Worm (Caenorhabditis elegans): ENCODE data around the gene sre-40.

Gene sre-40

ce11 chrII:4715676-4716075 lies 32.1 kb upstream of the sre-40 start, which contains the start of gene F41C3.8:
TSS of gene F41C3.8 (plus strand) at chrII:4716046.
- TF ChIP-seq crh-2 (tag; optimal IDR thresholded peaks at IDR 0.05) (peak; percentile 15), nhr-25 (tag; optimal IDR thresholded peaks at IDR 0.05) (no peak), aly-2 (tag; optimal IDR thresholded peaks at IDR 0.05) (no peak), sem-4 (tag; optimal IDR thresholded peaks at IDR 0.05) (no peak), fos-1 (tag; optimal IDR thresholded peaks at IDR 0.05) (peak; percentile 66), nhr-12 (tag; optimal IDR thresholded peaks at IDR 0.05) (no peak), nhr-23 (tag; optimal IDR thresholded peaks at IDR 0.05) (no peak), elt-3 (tag; optimal IDR thresholded peaks at IDR 0.05) (no peak), lin-39 (tag; optimal IDR thresholded peaks at IDR 0.05) (no peak), elt-1 (tag; optimal IDR thresholded peaks at IDR 0.05) (no peak), alr-1 (tag; optimal IDR thresholded peaks at IDR 0.05) (no peak), R02D3.7 (tag; optimal IDR thresholded peaks at IDR 0.05) (no peak), snpc-4 (tag; optimal IDR thresholded peaks at IDR 0.05) (no peak), nhr-237 (tag; optimal IDR thresholded peaks at IDR 0.05) (no peak), unc-55 (GFP tag; optimal IDR thresholded peaks at IDR 0.05) (no peak), F13H6.1 (tag; optimal IDR thresholded peaks at IDR 0.05) (peak; percentile 29), nhr-21 (tag; optimal IDR thresholded peaks at IDR 0.05) (no peak), nhr-129 (tag; optimal IDR thresholded peaks at IDR 0.05) (peak; percentile 17)

ce11 chrII:4710813-4711212 lies 27.2 kb upstream of the sre-40 start:
- TF ChIP-seq lsy-2 (tag; optimal IDR thresholded peaks at IDR 0.05) (no peak), lin-39 (tag; optimal IDR thresholded peaks at IDR 0.05) (no peak), snpc-4 (tag; optimal IDR thresholded peaks at IDR 0.05) (no peak), ceh-82 (tag; optimal IDR thresholded peaks at IDR 0.05) (no peak), ztf-11 (tag; optimal IDR thresholded peaks at IDR 0.05) (no peak), Y55F3AM.14 (GFP tag; optimal IDR thresholded peaks at IDR 0.05) (no peak), nhr-23 (tag; optimal IDR thresholded peaks at IDR 0.05) (no peak)

- TF ChIP-seq peb-1 (tag; optimal IDR thresholded peaks at IDR 0.05) = no peak
- peak; percentile 3 for TF ChIP-seq nhr-25 (tag; optimal IDR thresholded peaks at IDR 0.05)
- TF ChIP-seq lsy-2 (tag; optimal IDR thresholded peaks at IDR 0.05) = peak in 1 of 2 experiments; percentile 8
Measured at ce11 chrII:4710120-4710519, 26.5 kb upstream of the sre-40 start, which contains the start of gene tag-151. TSS of gene tag-151 (plus strand) at chrII:4710277.

- TF ChIP-seq C34F6.9 (tag; optimal IDR thresholded peaks at IDR 0.05) = peak; percentile 82
- TF ChIP-seq nhr-129 (tag; optimal IDR thresholded peaks at IDR 0.05) = peak; percentile 29
- TF ChIP-seq F13H6.1 (tag; optimal IDR thresholded peaks at IDR 0.05) = peak; percentile 35
- peak; percentile 7 for TF ChIP-seq nhr-21 (tag; optimal IDR thresholded peaks at IDR 0.05)
- no peak for TF ChIP-seq dmd-4 (tag; optimal IDR thresholded peaks at IDR 0.05)
- peak; percentile 41 for TF ChIP-seq nhr-25 (tag; optimal IDR thresholded peaks at IDR 0.05)
- peak; percentile 45 for TF ChIP-seq lin-11 (tag; optimal IDR thresholded peaks at IDR 0.05)
- TF ChIP-seq egl-27 (tag; optimal IDR thresholded peaks at IDR 0.05) = peak; percentile 23
- TF ChIP-seq gmeb-1 (tag; optimal IDR thresholded peaks at IDR 0.05) = peak; percentile 69
- no peak for TF ChIP-seq nhr-237 (tag; optimal IDR thresholded peaks at IDR 0.05)
- TF ChIP-seq skn-1 (tag; optimal IDR thresholded peaks at IDR 0.05) = no peak
- TF ChIP-seq sma-3 (GFP tag; optimal IDR thresholded peaks at IDR 0.05) = peak; percentile 47
- TF ChIP-seq ceh-82 (tag; optimal IDR thresholded peaks at IDR 0.05) = no peak
- TF ChIP-seq nhr-12 (tag; optimal IDR thresholded peaks at IDR 0.05) = no peak
- peak; percentile 52 for TF ChIP-seq crh-2 (tag; optimal IDR thresholded peaks at IDR 0.05)
- peak; percentile 67 for TF ChIP-seq unc-55 (GFP tag; optimal IDR thresholded peaks at IDR 0.05)
- peak; percentile 25 for TF ChIP-seq ama-1 (optimal IDR thresholded peaks at IDR 0.05)
- no peak for TF ChIP-seq aly-2 (tag; optimal IDR thresholded peaks at IDR 0.05)
- TF ChIP-seq sma-9 (GFP tag; optimal IDR thresholded peaks at IDR 0.05) = peak; percentile 22
- TF ChIP-seq sma-9 (tag; optimal IDR thresholded peaks at IDR 0.05) = no peak
- TF ChIP-seq fos-1 (tag; optimal IDR thresholded peaks at IDR 0.05) = peak; percentile 69
- peak; percentile 86 to 97 for TF ChIP-seq lsy-2 (tag; optimal IDR thresholded peaks at IDR 0.05)
- no peak for TF ChIP-seq ztf-4 (tag; optimal IDR thresholded peaks at IDR 0.05)
Measured at ce11 chrII:4706359-4706871, 22.8 kb upstream of the sre-40 start, which contains the start of the genes F10G7.9 and tsn-1. TSS of gene F10G7.9 (minus strand) at chrII:4706485. TSS of gene tsn-1 (plus strand) at chrII:4706821.

- no peak for TF ChIP-seq nhr-6 (tag; optimal IDR thresholded peaks at IDR 0.05)
- TF ChIP-seq zag-1 (tag; optimal IDR thresholded peaks at IDR 0.05) = no peak
- no peak for TF ChIP-seq ceh-82 (tag; optimal IDR thresholded peaks at IDR 0.05)
- no peak for TF ChIP-seq peb-1 (tag; optimal IDR thresholded peaks at IDR 0.05)
- TF ChIP-seq gmeb-1 (tag; optimal IDR thresholded peaks at IDR 0.05) = no peak
- no peak for TF ChIP-seq unc-62 (GFP tag; optimal IDR thresholded peaks at IDR 0.05)
- TF ChIP-seq blmp-1 (tag; optimal IDR thresholded peaks at IDR 0.05; ENCODE audit: insufficient read depth) = no peak
- TF ChIP-seq ceh-16 (tag; optimal IDR thresholded peaks at IDR 0.05) = no peak
- TF ChIP-seq alr-1 (tag; optimal IDR thresholded peaks at IDR 0.05) = no peak
- no peak for TF ChIP-seq fos-1 (tag; optimal IDR thresholded peaks at IDR 0.05)
- TF ChIP-seq F13H6.1 (tag; optimal IDR thresholded peaks at IDR 0.05) = no peak
- no peak for TF ChIP-seq C34F6.9 (tag; optimal IDR thresholded peaks at IDR 0.05)
Measured at ce11 chrII:4703011-4703410, 19.4 kb upstream of the sre-40 start.
